Worm (Caenorhabditis elegans): Measurements from ENCODE around the gene C02F5.3.

DNA sequence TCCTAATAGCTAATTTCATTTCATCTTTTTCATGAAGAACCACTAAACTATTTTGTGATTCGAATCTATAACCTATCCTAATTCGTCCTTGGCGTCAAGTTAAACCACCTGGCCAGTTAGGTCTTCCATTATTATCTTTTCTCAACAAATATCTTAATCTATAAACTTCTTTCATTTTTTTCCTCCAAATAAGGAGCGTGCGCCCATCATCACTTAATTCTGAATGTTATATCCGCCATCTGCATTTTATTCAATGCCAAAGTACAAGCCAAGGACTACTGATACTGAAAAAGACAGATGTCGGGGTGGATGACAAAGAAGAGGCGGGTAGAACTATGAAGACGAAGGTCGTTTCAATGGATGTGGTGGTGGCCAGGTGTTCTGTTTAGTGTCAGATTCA lies 16.8 kb upstream of the C02F5.3 start:
- TF ChIP-seq ztf-23 (GFP tag; IDR thresholded peaks at IDR 0.05) (no peak), cog-1 (tag; optimal IDR thresholded peaks at IDR 0.05) (no peak)
